Worm (Caenorhabditis elegans): ENCODE data around the gene F12A10.6.

ce11 chrII:5514846-5515245 is 20.5 kb upstream of the F12A10.6 start, which contains the start of gene sahd-1:
- TF ChIP-seq unc-39 (tag; optimal IDR thresholded peaks at IDR 0.05) = no peak
- TF ChIP-seq nhr-76 (tag; optimal IDR thresholded peaks at IDR 0.05) = no peak
- TF ChIP-seq egl-27 (tag; optimal IDR thresholded peaks at IDR 0.05) = no peak
- TF ChIP-seq ztf-11 (tag; optimal IDR thresholded peaks at IDR 0.05) = no peak
- TF ChIP-seq jun-1 (tag; optimal IDR thresholded peaks at IDR 0.05) = no peak
- peak; percentile 64 for TF ChIP-seq elt-2 (tag; optimal IDR thresholded peaks at IDR 0.05)
- no peak for TF ChIP-seq ceh-82 (tag; optimal IDR thresholded peaks at IDR 0.05)
- no peak for TF ChIP-seq sea-2 (GFP tag; optimal IDR thresholded peaks at IDR 0.05)
- no peak for TF ChIP-seq fkh-10 (GFP tag; optimal IDR thresholded peaks at IDR 0.05)
- TF ChIP-seq unc-62 (GFP tag; optimal IDR thresholded peaks at IDR 0.05) = no peak
- no peak for TF ChIP-seq nhr-67 (tag; optimal IDR thresholded peaks at IDR 0.05)

All from whole organism, L3 larva.